Worm (Caenorhabditis elegans) whole organism, L2 larva: ENCODE data around the gene pmp-2.

Experiments used
- ceh-82 ChIP-seq: fragments of 150-350 bp; optimal IDR thresholded peaks from 2 replicates; lab custom pipeline; 2014; ENCODE audit warnings: missing biosample characterization, missing genetic modification characterization
- elt-1 ChIP-seq: fragments of 150-350 bp; optimal IDR thresholded peaks from 2 replicates; lab custom pipeline; 2014; ENCODE audit warnings: missing biosample characterization, missing genetic modification characterization
- sma-3 ChIP-seq: sonication (generic microtip); optimal IDR thresholded peaks from 2 replicates; lab custom pipeline; 2016; ENCODE audit warnings: missing genetic modification reagents, missing genetic modification characterization, missing compliant biosample characterization
- sma-9 ChIP-seq, 2 experiments: fragments of 150-350 bp in 1 of 2; sonication (generic microtip) in 1 of 2; optimal IDR thresholded peaks; 2 replicates each; lab custom pipeline; 2014 to 2016; ENCODE audit warnings: missing genetic modification characterization in 2 of 2, mild to moderate bottlenecking in 1 of 2, missing biosample characterization in 1 of 2, missing compliant biosample characterization in 1 of 2, missing genetic modification reagents in 1 of 2, moderate library complexity in 1 of 2

ce11 chrII:6930072-6930471, 42.5 kb upstream of the pmp-2 start:
- no peak for TF ChIP-seq sma-9 (GFP tag; optimal IDR thresholded peaks at IDR 0.05; lab: Kevin White, UChicago)
- TF ChIP-seq sma-9 (tag; optimal IDR thresholded peaks at IDR 0.05; lab: Kevin White, UChicago), result no peak
- TF ChIP-seq elt-1 (tag; lab: Kevin White, UChicago), result no peak
- TF ChIP-seq ceh-82, result no peak
- no peak for TF ChIP-seq sma-3 (GFP tag; lab: Kevin White, UChicago)
